Worm (Caenorhabditis elegans): ENCODE results near the gene oac-48.

DNA sequence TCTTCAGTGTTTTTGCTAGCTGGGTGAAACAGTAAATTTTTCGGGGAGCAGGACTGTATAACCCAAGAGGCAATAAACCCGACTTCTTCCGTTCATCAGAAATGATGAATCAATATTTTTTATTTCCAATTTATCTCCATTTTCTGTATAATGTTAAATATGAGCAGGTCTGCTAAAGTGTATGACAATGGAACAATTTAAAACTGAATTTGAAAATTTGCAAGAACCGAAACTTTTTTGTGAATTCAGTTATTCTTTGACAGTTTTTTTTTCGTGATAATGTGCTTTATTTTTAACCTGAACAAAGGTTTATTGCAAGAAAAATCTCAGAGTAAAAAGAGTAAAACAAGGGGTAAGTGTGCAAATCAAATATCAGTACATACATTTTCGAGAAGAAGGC, 8.5 kb upstream of the oac-48 start:
- TF ChIP-seq unc-62 (GFP tag; optimal IDR thresholded peaks at IDR 0.05) (no peak), unc-39 (tag; optimal IDR thresholded peaks at IDR 0.05) (no peak), F13H6.1 (tag; optimal IDR thresholded peaks at IDR 0.05) (no peak), egl-27 (tag; optimal IDR thresholded peaks at IDR 0.05) (no peak), mbf-1 (tag; optimal IDR thresholded peaks at IDR 0.05) (no peak), unc-55 (GFP tag; optimal IDR thresholded peaks at IDR 0.05) (no peak), ztf-4 (tag; optimal IDR thresholded peaks at IDR 0.05) (no peak), nhr-23 (tag; optimal IDR thresholded peaks at IDR 0.05) (no peak), nhr-21 (tag; optimal IDR thresholded peaks at IDR 0.05) (no peak), C34F6.9 (tag; optimal IDR thresholded peaks at IDR 0.05) (no peak)
